Worm (Caenorhabditis elegans): Measurements from ENCODE around the gene pgm-1.

ce11 chrII:4867476-4867875 lies 21.8 kb upstream of the pgm-1 start, which contains the start of gene col-17:
- TF ChIP-seq cog-1 (tag; optimal IDR thresholded peaks at IDR 0.05) (no peak), ztf-29 (GFP tag; IDR thresholded peaks at IDR 0.05) (no peak), T22C8.4 (GFP tag; IDR thresholded peaks at IDR 0.05) (no peak), tab-1 (GFP tag; IDR thresholded peaks at IDR 0.05) (no peak), flt-1 (GFP tag; IDR thresholded peaks at IDR 0.05) (no peak), ztf-23 (GFP tag; IDR thresholded peaks at IDR 0.05) (no peak)

All from whole organism, midembryonic.